Fruit fly (Drosophila melanogaster): ENCODE measurements around the gene CG13926.
A peak's percentile ranks its signal among the peaks of the same experiment; 100 is the strongest.

The CG13926 gene

DNA sequence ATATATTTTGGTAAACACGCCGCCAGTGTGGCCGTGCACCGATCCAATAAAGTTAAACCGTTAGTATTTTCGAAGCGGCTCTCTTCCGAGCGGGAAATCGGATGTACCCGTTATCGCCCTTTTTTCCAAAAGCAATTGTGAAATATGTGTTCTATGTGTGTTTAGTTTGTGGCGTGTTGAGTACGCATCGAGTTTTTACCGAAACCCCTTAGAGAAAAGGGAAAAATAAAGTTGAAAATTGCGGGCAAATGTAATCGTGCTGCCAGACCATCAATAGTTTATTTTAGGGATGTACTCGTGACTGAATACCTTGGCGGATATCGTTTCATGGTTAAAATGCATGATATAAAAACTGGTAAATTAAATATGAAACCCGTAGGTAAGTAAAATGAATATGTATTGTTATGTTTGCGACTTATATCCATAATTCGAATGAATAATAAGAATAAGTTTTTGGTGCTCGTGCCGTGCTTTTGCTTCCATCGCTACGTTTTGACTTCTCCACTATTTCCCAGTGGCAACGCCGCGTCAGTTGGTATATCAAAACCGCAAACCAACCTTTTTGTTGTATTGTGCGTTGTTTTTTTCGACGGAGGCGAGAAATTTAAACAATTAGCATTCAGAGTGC, 21.3 kb upstream of the CG13926 start, which contains the start of the genes Mettl2 and Bgb (continued):
- TF ChIP-seq caup (GFP tag; optimal IDR thresholded peaks at IDR 0.05; ENCODE audit: severe bottlenecking): peak; percentile 53
- peak; percentile 81 for TF ChIP-seq vvl (GFP tag; IDR thresholded peaks at IDR 0.05)
- TF ChIP-seq CG2199 (GFP tag; IDR thresholded peaks at IDR 0.05): no peak
- peak; percentile 57 for TF ChIP-seq CG30020 (tag; optimal IDR thresholded peaks at IDR 0.05)
- peak; percentile 18 for TF ChIP-seq CG3407 (GFP tag; optimal IDR thresholded peaks at IDR 0.05)
- TF ChIP-seq Scr (GFP tag; IDR thresholded peaks at IDR 0.05; ENCODE audit: partially characterized antibody): peak; percentile 90
- TF ChIP-seq knrl (GFP tag; IDR thresholded peaks at IDR 0.05; ENCODE audit: partially characterized antibody): peak; percentile 87
- peak; percentile 88 for TF ChIP-seq Bgb (GFP tag; IDR thresholded peaks at IDR 0.05; ENCODE audit: partially characterized antibody)
- peak; percentile 36 for TF ChIP-seq Mes4 (GFP tag; optimal IDR thresholded peaks at IDR 0.05)
- no peak for TF ChIP-seq mld (GFP tag; IDR thresholded peaks at IDR 0.05; ENCODE audit: partially characterized antibody)
- TF ChIP-seq zfh2 (GFP tag; optimal IDR thresholded peaks at IDR 0.05): peak; percentile 91
- TF ChIP-seq cwo (GFP tag; optimal IDR thresholded peaks at IDR 0.05): peak; percentile 53
- TF ChIP-seq Drgx (GFP tag; IDR thresholded peaks at IDR 0.05): peak; percentile 43; the same call in 1 of the 2 replicates
- peak; percentile 86 for TF ChIP-seq klu (GFP tag; IDR thresholded peaks at IDR 0.05)
- TF ChIP-seq zf30C (GFP tag; optimal IDR thresholded peaks at IDR 0.05): no peak
- TF ChIP-seq Ets65A (GFP tag): peak; percentile 98
- TF ChIP-seq kni (GFP tag; optimal IDR thresholded peaks at IDR 0.05): peak; percentile 25
- no peak for TF ChIP-seq ap (GFP tag; IDR thresholded peaks at IDR 0.05)
- TF ChIP-seq org-1 (GFP tag; optimal IDR thresholded peaks at IDR 0.05): peak; percentile 13
- TF ChIP-seq CG1647 (GFP tag; optimal IDR thresholded peaks at IDR 0.05): peak; percentile 75
- TF ChIP-seq CG8478 (optimal IDR thresholded peaks at IDR 0.05): no peak
- TF ChIP-seq Side (GFP tag; optimal IDR thresholded peaks at IDR 0.05): peak; percentile 72
- TF ChIP-seq bab2 (GFP tag; optimal IDR thresholded peaks at IDR 0.05): peak; percentile 79
- peak; percentile 61 for TF ChIP-seq da (GFP tag; optimal IDR thresholded peaks at IDR 0.05)
- no peak for TF ChIP-seq abd-A (tag; optimal IDR thresholded peaks at IDR 0.05)
- TF ChIP-seq insv (GFP tag; optimal IDR thresholded peaks at IDR 0.05): no peak
- TF ChIP-seq Blimp-1 (GFP tag; optimal IDR thresholded peaks at IDR 0.05): no peak
- TF ChIP-seq H2.0 (GFP tag; IDR thresholded peaks at IDR 0.05): peak; percentile 60
- TF ChIP-seq Pdp1 (GFP tag; optimal IDR thresholded peaks at IDR 0.05): peak in 1 of 2 experiments; percentile 90
- TF ChIP-seq CG6765 (GFP tag; optimal IDR thresholded peaks at IDR 0.05): peak; percentile 34
- peak; percentile 89 for TF ChIP-seq CG6272 (GFP tag; IDR thresholded peaks at IDR 0.05)
- peak; percentile 82 for TF ChIP-seq sob (GFP tag; IDR thresholded peaks at IDR 0.05)
- TF ChIP-seq danr (GFP tag; IDR thresholded peaks at IDR 0.05): peak; percentile 80
- peak; percentile 69 for TF ChIP-seq CG17612 (GFP tag; IDR thresholded peaks at IDR 0.05)
- peak; percentile 77 for TF ChIP-seq grau (tag; optimal IDR thresholded peaks at IDR 0.05)
- TF ChIP-seq chif (GFP tag; optimal IDR thresholded peaks at IDR 0.05): peak; percentile 70 to 84
- peak; percentile 61 for TF ChIP-seq Dek (tag; optimal IDR thresholded peaks at IDR 0.05)
- no peak for TF ChIP-seq Dfd (GFP tag; optimal IDR thresholded peaks at IDR 0.05)
- TF ChIP-seq CG6175 (GFP tag; IDR thresholded peaks at IDR 0.05): peak; percentile 61; the same call in 1 of the 3 replicates
- TF ChIP-seq grn (GFP tag; optimal IDR thresholded peaks at IDR 0.05): no peak
- TF ChIP-seq Rx (GFP tag; IDR thresholded peaks at IDR 0.05): peak; percentile 69
- peak; percentile 70 for TF ChIP-seq GATAe (GFP tag; conservative IDR thresholded peaks at IDR 0.05)
- TF ChIP-seq CG6854 (GFP tag; optimal IDR thresholded peaks at IDR 0.05): no peak
- peak; percentile 72 for TF ChIP-seq CG31224 (GFP tag; IDR thresholded peaks at IDR 0.05)
- peak; percentile 74 for TF ChIP-seq Fer2 (tag; optimal IDR thresholded peaks at IDR 0.05)
- no peak for TF ChIP-seq D19A (tag; optimal IDR thresholded peaks at IDR 0.05)
- TF ChIP-seq pum (GFP tag; optimal IDR thresholded peaks at IDR 0.05): peak; percentile 88
- TF ChIP-seq CG3726 (GFP tag; IDR thresholded peaks at IDR 0.05): peak; percentile 76; the same call in 2 of the 3 replicates
- peak; percentile 88 for TF ChIP-seq Hsf (GFP tag; optimal IDR thresholded peaks at IDR 0.05)
- no peak for TF ChIP-seq CG11723 (GFP tag; optimal IDR thresholded peaks at IDR 0.05)
